Worm (Caenorhabditis elegans) whole organism, L1 larva: Measurements from ENCODE around the gene che-11.

ENCODE experiments used
- C16A3.4 ChIP-seq: fragments of 150-350 bp; optimal IDR thresholded peaks from 2 replicates; lab custom pipeline; 2014; ENCODE audit warnings: missing biosample characterization, missing genetic modification characterization
- C34B4.2 ChIP-seq: sonication (generic microtip); optimal IDR thresholded peaks from 2 replicates; lab custom pipeline; 2017; ENCODE audit warnings: mild to moderate bottlenecking, missing genetic modification characterization, missing compliant biosample characterization
- F16B12.6 ChIP-seq: fragments of 150-350 bp; optimal IDR thresholded peaks from 2 replicates; lab custom pipeline; 2014; ENCODE audit warnings: missing biosample characterization, missing genetic modification characterization
- blmp-1 ChIP-seq: fragments of 150-350 bp; optimal IDR thresholded peaks from 2 replicates; lab custom pipeline; 2014; ENCODE audit warnings: missing biosample characterization, missing genetic modification characterization
- ceh-63 ChIP-seq: fragments of 200-800 bp; sonication (Bioruptor generic); optimal IDR thresholded peaks from 2 replicates; lab custom pipeline; 2018; ENCODE audit warnings: mild to moderate bottlenecking, missing genetic modification characterization, missing compliant biosample characterization
- ceh-82 ChIP-seq, 3 experiments: fragments of 150-350 bp in 1 of 3; sonication (generic microtip) in 2 of 3; optimal IDR thresholded peaks; 2 replicates each; lab custom pipeline; 2014 to 2017; ENCODE audit warnings: missing biosample characterization in 3 of 3, missing genetic modification characterization in 3 of 3
- ceh-88 ChIP-seq: fragments of 200-800 bp; sonication (Bioruptor generic); IDR thresholded peaks from 2 replicates; pipeline ENCODE4 v1.3.6; 2022; ENCODE audit warnings: missing genetic modification characterization, missing compliant biosample characterization
- ceh-90 ChIP-seq: sonication (generic microtip); optimal IDR thresholded peaks from 2 replicates; lab custom pipeline; 2016; ENCODE audit warnings: missing genetic modification characterization, missing compliant biosample characterization
- ces-1 ChIP-seq: fragments of 150-350 bp; optimal IDR thresholded peaks from 2 replicates; lab custom pipeline; 2014; ENCODE audit warnings: missing biosample characterization, missing genetic modification reagents, missing genetic modification characterization
- dpl-1 ChIP-seq, 3 experiments: fragments of 150-350 bp in 2 of 3; sonication (generic microtip) in 1 of 3; optimal IDR thresholded peaks; 2 replicates each; lab custom pipeline; 2014 to 2017; ENCODE audit warnings: missing biosample characterization in 3 of 3, missing genetic modification characterization in 3 of 3, missing genetic modification reagents in 3 of 3
- dsc-1 ChIP-seq: sonication (generic microtip); optimal IDR thresholded peaks from 2 replicates; lab custom pipeline; 2016; ENCODE audit warnings: mild to moderate bottlenecking, missing genetic modification characterization, missing compliant biosample characterization
- efl-1 ChIP-seq, 4 experiments: fragments of 150-350 bp; optimal IDR thresholded peaks in 3 of 4; peaks in 1 of 4; 1 replicate in 1 of 4; 2 replicates in 3 of 4; lab custom pipeline; 2014; ENCODE audit warnings: missing biosample characterization in 2 of 4, missing genetic modification characterization in 2 of 4, missing genetic modification reagents in 2 of 4
- elt-3 ChIP-seq, 6 experiments: fragments of 150-350 bp in 1 of 6; sonication (generic microtip); optimal IDR thresholded peaks; 2 replicates each; lab custom pipeline; 2017 to 2018; ENCODE audit warnings: missing biosample characterization in 6 of 6, missing genetic modification characterization in 6 of 6, inconsistent platforms in 1 of 6
- ets-5 ChIP-seq: fragments of 200-800 bp; sonication (Bioruptor generic); IDR thresholded peaks from 2 replicates; pipeline ENCODE4 v1.3.6; 2022; ENCODE audit warnings: missing genetic modification characterization, missing compliant biosample characterization
- fkh-8 ChIP-seq: sonication (generic microtip); optimal IDR thresholded peaks from 2 replicates; lab custom pipeline; 2016; ENCODE audit warnings: mild to moderate bottlenecking, missing genetic modification characterization, missing compliant biosample characterization
- hpl-2 ChIP-seq: fragments of 150-350 bp; optimal IDR thresholded peaks from 2 replicates; lab custom pipeline; 2014; ENCODE audit warnings: missing biosample characterization, missing genetic modification reagents, missing genetic modification characterization
- irx-1 ChIP-seq: sonication (generic microtip); optimal IDR thresholded peaks from 2 replicates; lab custom pipeline; 2016; ENCODE audit warnings: missing genetic modification characterization, missing compliant biosample characterization
- lin-14 ChIP-seq: fragments of 200-800 bp; sonication (Bioruptor generic); optimal IDR thresholded peaks from 2 replicates; lab custom pipeline; 2018; ENCODE audit warnings: mild to moderate bottlenecking, missing genetic modification characterization, moderate library complexity, missing compliant biosample characterization
- lin-15B ChIP-seq: fragments of 150-350 bp; sonication (generic microtip); optimal IDR thresholded peaks from 3 replicates; lab custom pipeline; 2014; ENCODE audit warnings: missing biosample characterization, missing genetic modification characterization
- lin-35 ChIP-seq, 2 experiments: fragments of 150-350 bp; optimal IDR thresholded peaks; 2 replicates each; lab custom pipeline; 2014; ENCODE audit warnings: missing biosample characterization in 2 of 2, missing genetic modification characterization in 2 of 2, missing genetic modification reagents in 2 of 2
- lir-3 ChIP-seq: sonication (generic microtip); optimal IDR thresholded peaks from 2 replicates; lab custom pipeline; 2016; ENCODE audit warnings: mild to moderate bottlenecking, missing genetic modification characterization, moderate library complexity, missing compliant biosample characterization; ENCODE audit not compliant: poor library complexity
- lsy-2 ChIP-seq, 2 experiments: fragments of 150-350 bp; optimal IDR thresholded peaks; 2 replicates each; lab custom pipeline; 2014; ENCODE audit warnings: missing biosample characterization in 2 of 2, missing genetic modification characterization in 2 of 2
- nhr-12 ChIP-seq: sonication (generic microtip); optimal IDR thresholded peaks from 2 replicates; lab custom pipeline; 2017; ENCODE audit warnings: missing biosample characterization, missing genetic modification characterization
- nhr-19 ChIP-seq: fragments of 200-800 bp; sonication (Bioruptor generic); conservative IDR thresholded peaks from 2 replicates; pipeline ENCODE4 v1.3.6; 2022; ENCODE audit warnings: missing genetic modification characterization, missing compliant biosample characterization
- nhr-20 ChIP-seq: sonication (generic microtip); optimal IDR thresholded peaks from 2 replicates; lab custom pipeline; 2016; ENCODE audit warnings: mild to moderate bottlenecking, missing genetic modification characterization, missing compliant biosample characterization
- nhr-237 ChIP-seq: fragments of 150-350 bp; optimal IDR thresholded peaks from 2 replicates; lab custom pipeline; 2014; ENCODE audit warnings: missing biosample characterization, missing genetic modification characterization
- nhr-28 ChIP-seq: fragments of 150-350 bp; optimal IDR thresholded peaks from 2 replicates; lab custom pipeline; 2014; ENCODE audit warnings: missing biosample characterization, missing genetic modification characterization
- nhr-47 ChIP-seq: sonication (generic microtip); optimal IDR thresholded peaks from 2 replicates; lab custom pipeline; 2016; ENCODE audit warnings: mild to moderate bottlenecking, missing genetic modification characterization, moderate library complexity, missing compliant biosample characterization
- nhr-71 ChIP-seq: sonication (generic microtip); optimal IDR thresholded peaks from 2 replicates; lab custom pipeline; 2016; ENCODE audit warnings: mild to moderate bottlenecking, missing genetic modification characterization, moderate library complexity, missing compliant biosample characterization
- nhr-90 ChIP-seq: sonication (generic microtip); optimal IDR thresholded peaks from 2 replicates; lab custom pipeline; 2016; ENCODE audit warnings: mild to moderate bottlenecking, missing genetic modification characterization, missing compliant biosample characterization; ENCODE audit not compliant: poor library complexity
- rnt-1 ChIP-seq: sonication (generic microtip); optimal IDR thresholded peaks from 2 replicates; lab custom pipeline; 2016; ENCODE audit warnings: mild to moderate bottlenecking, missing genetic modification characterization, moderate library complexity, missing compliant biosample characterization
- skn-1 ChIP-seq: fragments of 150-350 bp; optimal IDR thresholded peaks from 2 replicates; lab custom pipeline; 2014; ENCODE audit warnings: missing biosample characterization, missing genetic modification characterization
- snpc-4 ChIP-seq: fragments of 150-350 bp; optimal IDR thresholded peaks from 2 replicates; lab custom pipeline; 2014; ENCODE audit warnings: missing biosample characterization, missing genetic modification characterization
- snu-23 ChIP-seq: sonication (generic microtip); optimal IDR thresholded peaks from 2 replicates; lab custom pipeline; 2016; ENCODE audit warnings: missing genetic modification characterization, missing compliant biosample characterization
- sox-4 ChIP-seq: sonication (generic microtip); optimal IDR thresholded peaks from 2 replicates; lab custom pipeline; 2016; ENCODE audit warnings: missing genetic modification characterization, missing compliant biosample characterization
- swsn-7 ChIP-seq: sonication (generic microtip); optimal IDR thresholded peaks from 2 replicates; lab custom pipeline; 2016; ENCODE audit warnings: missing genetic modification characterization, missing compliant biosample characterization
- tbx-2 ChIP-seq: sonication (generic microtip); optimal IDR thresholded peaks from 2 replicates; lab custom pipeline; 2016; ENCODE audit warnings: missing genetic modification characterization, missing compliant biosample characterization
- unc-30 ChIP-seq: sonication (generic microtip); optimal IDR thresholded peaks from 2 replicates; lab custom pipeline; 2017; ENCODE audit warnings: missing biosample characterization, missing genetic modification characterization
- unc-98 ChIP-seq: fragments of 200-800 bp; sonication (Bioruptor generic); IDR thresholded peaks from 2 replicates; pipeline ENCODE4 v1.3.6; 2022; ENCODE audit warnings: missing genetic modification characterization, missing compliant biosample characterization
- xbp-1 ChIP-seq: sonication (generic microtip); optimal IDR thresholded peaks from 2 replicates; lab custom pipeline; 2016; ENCODE audit warnings: missing genetic modification characterization, missing compliant biosample characterization
- ztf-11 ChIP-seq, 2 experiments: sonication (generic microtip); optimal IDR thresholded peaks; 2 replicates each; lab custom pipeline; 2016 to 2017; ENCODE audit warnings: missing genetic modification characterization in 2 of 2, missing biosample characterization in 1 of 2, missing compliant biosample characterization in 1 of 2

The che-11 gene

ce11 chrV:12187344-12187743 lies 36.8 kb upstream of the che-11 start, which contains the start of gene ZK863.8:
TSS of gene ZK863.8 (minus strand) at chrV:12187516.
- TF ChIP-seq C34B4.2 (tag; lab: Kevin White, UChicago) (no peak), elt-3 (tag; optimal IDR thresholded peaks at IDR 0.05; lab: Kevin White, UChicago) (no peak), lin-15B (tag; lab: Kevin White, UChicago) (no peak), unc-98 (GFP tag; lab: Robert Waterston, UW) (no peak), hpl-2 (GFP tag; lab: Kevin White, UChicago) (no peak), nhr-237 (tag; lab: Kevin White, UChicago) (no peak), snpc-4 (tag; lab: Kevin White, UChicago) (no peak), irx-1 (tag; lab: Kevin White, UChicago) (no peak), lin-35 (GFP tag; optimal IDR thresholded peaks at IDR 0.05; lab: Kevin White, UChicago) (no peak), nhr-47 (tag; lab: Kevin White, UChicago) (no peak), F16B12.6 (no peak), ceh-88 (GFP tag; lab: Robert Waterston, UW) (no peak), sox-4 (tag; lab: Kevin White, UChicago) (no peak), nhr-28 (no peak), swsn-7 (tag; lab: Kevin White, UChicago) (no peak), nhr-12 (tag; lab: Kevin White, UChicago) (no peak), unc-30 (tag; lab: Kevin White, UChicago) (no peak), ces-1 (GFP tag; lab: Kevin White, UChicago) (no peak), fkh-8 (no peak)
- TF ChIP-seq, all 84 proteins: peak for 0

DNA sequence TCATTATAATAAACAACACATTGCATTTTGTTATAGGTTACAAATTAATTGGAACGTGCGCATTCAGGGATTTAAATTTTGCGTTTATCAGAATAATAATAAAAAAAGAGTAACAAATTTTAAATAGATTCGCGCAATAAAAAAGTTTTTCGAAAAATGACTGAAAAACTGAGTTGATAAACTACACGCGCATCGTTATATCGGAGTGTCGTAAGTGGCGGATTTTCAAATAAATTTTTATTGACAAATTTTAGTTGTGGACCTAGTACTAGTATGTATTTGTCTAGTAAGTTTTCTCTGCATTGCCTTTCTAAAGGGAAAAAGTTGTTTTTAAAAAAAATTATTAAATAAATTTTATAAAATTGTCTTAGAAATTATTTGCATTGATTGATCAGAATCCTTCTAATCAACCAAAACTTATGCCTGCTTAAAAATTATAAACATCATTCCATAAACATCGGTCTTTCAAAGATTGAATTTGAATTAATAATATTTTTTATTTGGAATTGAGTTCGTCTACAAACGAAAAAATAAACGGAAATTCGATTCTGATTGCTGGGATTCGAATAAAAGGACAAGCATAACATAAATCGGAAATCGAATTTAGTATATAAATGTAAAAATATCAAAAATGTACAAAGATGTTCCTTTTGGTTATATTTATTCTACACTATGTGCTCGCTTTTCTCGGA lies 33.9 kb upstream of the che-11 start, which contains the start of gene srd-4:
TSS of gene srd-4 (plus strand) at position 642 of the 692 bp plus-strand sequence.
- TF ChIP-seq efl-1 (optimal IDR thresholded peaks at IDR 0.05; lab: Kevin White, UChicago), result peak; percentile 66 to 93
- peak; percentile 94 to 99 for TF ChIP-seq efl-1 (GFP tag; optimal IDR thresholded peaks at IDR 0.05 in 1 of 2; lab: Kevin White, UChicago)
- TF ChIP-seq skn-1 (tag; lab: Kevin White, UChicago), result peak; percentile 53
- TF ChIP-seq lin-35 (GFP tag; optimal IDR thresholded peaks at IDR 0.05; lab: Kevin White, UChicago), result peak; percentile 91 to 96
- peak; percentile 46 for TF ChIP-seq snu-23 (GFP tag; lab: Kevin White, UChicago)
- peak; percentile 50 for TF ChIP-seq xbp-1 (tag; lab: Kevin White, UChicago)
- peak; percentile 6 for TF ChIP-seq irx-1 (tag; lab: Kevin White, UChicago)
- TF ChIP-seq swsn-7 (tag; lab: Kevin White, UChicago), result peak; percentile 25
- TF ChIP-seq lin-14 (GFP tag; lab: Kevin White, UChicago), result no peak
- TF ChIP-seq C16A3.4 (tag; lab: Kevin White, UChicago), result peak; percentile 7
- no peak for TF ChIP-seq ceh-63 (GFP tag; lab: Kevin White, UChicago)
- TF ChIP-seq blmp-1 (tag; lab: Kevin White, UChicago), result peak; percentile 30
- peak in 2 of 3 experiments; percentile 4 to 28 for TF ChIP-seq ceh-82 (tag; optimal IDR thresholded peaks at IDR 0.05; lab: Kevin White, UChicago)
- peak; percentile 54 for TF ChIP-seq nhr-90 (tag; lab: Kevin White, UChicago)
- peak; percentile 27 for TF ChIP-seq rnt-1
- peak; percentile 60 for TF ChIP-seq nhr-71
- TF ChIP-seq ztf-11 (tag; optimal IDR thresholded peaks at IDR 0.05; lab: Kevin White, UChicago), result no peak
- peak; percentile 35 for TF ChIP-seq nhr-20 (tag; lab: Kevin White, UChicago)
- TF ChIP-seq dpl-1 (GFP tag; optimal IDR thresholded peaks at IDR 0.05; lab: Kevin White, UChicago), result peak; percentile 87 to 94 (median 92)
- TF ChIP-seq nhr-19 (GFP tag; lab: Robert Waterston, UW), result peak; percentile 46; the same call in 1 of the 2 replicates
- TF ChIP-seq tbx-2, result peak; percentile 39
- no peak for TF ChIP-seq lin-15B (tag; lab: Kevin White, UChicago)
- peak; percentile 59 to 79 for TF ChIP-seq lsy-2 (tag; optimal IDR thresholded peaks at IDR 0.05; lab: Kevin White, UChicago)
- TF ChIP-seq nhr-47 (tag; lab: Kevin White, UChicago), result peak; percentile 53
- TF ChIP-seq dsc-1 (tag; lab: Kevin White, UChicago), result peak; percentile 29
- peak; percentile 25 for TF ChIP-seq F16B12.6
- no peak for TF ChIP-seq lir-3 (tag; lab: Kevin White, UChicago)
- TF ChIP-seq ceh-90 (tag; lab: Kevin White, UChicago), result peak; percentile 10
- no peak for TF ChIP-seq ets-5 (GFP tag; lab: Robert Waterston, UW)
